Fruit fly (Drosophila melanogaster) whole organism, embryonic: ENCODE measurements around the gene drm.

Experiments
- Adf1 ChIP-seq: fragments of 200-800 bp; sonication (Bioruptor generic); IDR thresholded peaks from 2 replicates; pipeline ENCODE4 v1.3.6; 2022; ENCODE audit warnings: missing biosample characterization, missing genetic modification characterization
- Aef1 ChIP-seq: fragments of 200-800 bp; sonication (Bioruptor generic); IDR thresholded peaks from 3 replicates; pipeline ENCODE4 v1.3.6; 2022; ENCODE audit warnings: missing biosample characterization, missing genetic modification characterization
- CG10959 ChIP-seq: fragments of 200-800 bp; sonication (Bioruptor generic); IDR thresholded peaks from 2 replicates; pipeline ENCODE4 v1.3.6; 2022; ENCODE audit warnings: missing biosample characterization, missing genetic modification characterization
- CG10979 ChIP-seq: fragments of 200-800 bp; sonication (Bioruptor generic); optimal IDR thresholded peaks from 2 replicates; lab custom pipeline; 2018; ENCODE audit warnings: missing biosample characterization, mild to moderate bottlenecking, missing genetic modification characterization, moderate library complexity
- CG12104 ChIP-seq: fragments of 200-800 bp; sonication (Bioruptor generic); optimal IDR thresholded peaks from 3 replicates; lab custom pipeline; 2016; ENCODE audit warnings: missing biosample characterization, missing genetic modification characterization
- CG12219 ChIP-seq: fragments of 200-800 bp; sonication (Bioruptor generic); optimal IDR thresholded peaks from 3 replicates; lab custom pipeline; 2018; ENCODE audit warnings: missing biosample characterization, mild to moderate bottlenecking, missing genetic modification characterization
- CG13287 ChIP-seq: fragments of 200-800 bp; sonication (Bioruptor generic); IDR thresholded peaks from 2 replicates; pipeline ENCODE4 v1.3.6; 2022; ENCODE audit warnings: missing biosample characterization, missing genetic modification characterization; ENCODE audit not compliant: partially characterized antibody
- CG13296 ChIP-seq: fragments of 200-800 bp; sonication (Bioruptor generic); optimal IDR thresholded peaks from 3 replicates; lab custom pipeline; 2018; ENCODE audit warnings: missing biosample characterization, mild to moderate bottlenecking, missing genetic modification characterization
- CG14014 ChIP-seq: fragments of 200-800 bp; sonication (Bioruptor generic); IDR thresholded peaks from 2 replicates; pipeline ENCODE4 v1.3.6; 2022; ENCODE audit warnings: missing biosample characterization, missing genetic modification characterization
- CG18011 ChIP-seq: fragments of 200-800 bp; sonication (Bioruptor generic); optimal IDR thresholded peaks from 2 replicates; lab custom pipeline; 2017; ENCODE audit warnings: missing biosample characterization, missing genetic modification characterization, mild to moderate bottlenecking, moderate library complexity, missing genotype
- CG2712 ChIP-seq: fragments of 200-800 bp; optimal IDR thresholded peaks from 3 replicates; lab custom pipeline; 2019; ENCODE audit warnings: missing biosample characterization, mild to moderate bottlenecking, missing genetic modification characterization, moderate library complexity
- CG30020 ChIP-seq: fragments of 200-800 bp; optimal IDR thresholded peaks from 2 replicates; lab custom pipeline; 2019; ENCODE audit warnings: missing biosample characterization, mild to moderate bottlenecking, missing genetic modification characterization, moderate library complexity
- CG34376 ChIP-seq: fragments of 200-800 bp; sonication (Bioruptor generic); optimal IDR thresholded peaks from 2 replicates; lab custom pipeline; 2018; ENCODE audit warnings: missing biosample characterization, mild to moderate bottlenecking, missing genetic modification characterization
- CG4328 ChIP-seq: fragments of 200-800 bp; sonication (Bioruptor generic); optimal IDR thresholded peaks from 3 replicates; lab custom pipeline; 2017; ENCODE audit warnings: missing biosample characterization, missing genetic modification reagents, missing genetic modification characterization
- CG6689 ChIP-seq: fragments of 200-800 bp; sonication (Bioruptor generic); IDR thresholded peaks from 2 replicates; pipeline ENCODE4 v1.3.6; 2022; ENCODE audit warnings: missing biosample characterization, missing genetic modification characterization
- CG8388 ChIP-seq: fragments of 200-800 bp; sonication (Bioruptor generic); optimal IDR thresholded peaks from 2 replicates; lab custom pipeline; 2019; ENCODE audit warnings: missing biosample characterization, mild to moderate bottlenecking, missing genetic modification characterization, moderate library complexity
- CG8765 ChIP-seq: fragments of 200-800 bp; sonication (Bioruptor generic); IDR thresholded peaks from 2 replicates; pipeline ENCODE4 v1.3.6; 2022; ENCODE audit warnings: missing biosample characterization, missing genetic modification characterization
- CG9437 ChIP-seq: fragments of 200-800 bp; sonication (Bioruptor generic); optimal IDR thresholded peaks from 2 replicates; lab custom pipeline; 2018; ENCODE audit warnings: missing biosample characterization, mild to moderate bottlenecking, missing genetic modification characterization
- Camta ChIP-seq: fragments of 200-800 bp; sonication (Bioruptor generic); optimal IDR thresholded peaks from 2 replicates; lab custom pipeline; 2016; ENCODE audit warnings: missing biosample characterization, missing genetic modification characterization
- D19B ChIP-seq: fragments of 200-800 bp; sonication (Bioruptor generic); optimal IDR thresholded peaks from 2 replicates; lab custom pipeline; 2017; ENCODE audit warnings: missing biosample characterization, mild to moderate bottlenecking, missing genetic modification characterization
- Ets65A ChIP-seq: fragments of 200-800 bp; sonication (Bioruptor generic); peaks from one replicate; lab custom pipeline; 2016; ENCODE audit warnings: missing biosample characterization, missing genetic modification characterization
- Meics ChIP-seq: fragments of 200-800 bp; sonication (Bioruptor generic); optimal IDR thresholded peaks from 2 replicates; lab custom pipeline; 2017; ENCODE audit warnings: missing biosample characterization, mild to moderate bottlenecking, missing genetic modification characterization
- Opbp ChIP-seq: fragments of 200-800 bp; sonication (Bioruptor generic); IDR thresholded peaks from 3 replicates; pipeline ENCODE4 v1.3.6; 2022; ENCODE audit warnings: missing biosample characterization, missing genetic modification characterization; ENCODE audit not compliant: partially characterized antibody
- Pdp1 ChIP-seq, 2 experiments: fragments of 200-800 bp; sonication (Bioruptor generic); optimal IDR thresholded peaks; 3 replicates each; lab custom pipeline; 2016; ENCODE audit warnings: missing biosample characterization in 2 of 2, missing genetic modification characterization in 2 of 2, mild to moderate bottlenecking in 1 of 2, moderate library complexity in 1 of 2
- Rfx ChIP-seq: fragments of 200-800 bp; sonication (Bioruptor generic); IDR thresholded peaks from 2 replicates; pipeline ENCODE4 v1.3.6; 2022; ENCODE audit warnings: missing biosample characterization, missing genetic modification characterization
- Xbp1 ChIP-seq: fragments of 200-800 bp; sonication (Bioruptor generic); optimal IDR thresholded peaks from 3 replicates; lab custom pipeline; 2016; ENCODE audit warnings: missing biosample characterization, mild to moderate bottlenecking, missing genetic modification characterization
- al ChIP-seq: fragments of 200-800 bp; sonication (Bioruptor generic); IDR thresholded peaks from 2 replicates; pipeline ENCODE4 v1.3.6; 2022; ENCODE audit warnings: missing biosample characterization, missing genetic modification characterization
- cad ChIP-seq: fragments of >200 bp; optimal IDR thresholded peaks from 2 replicates; lab custom pipeline; 2017; ENCODE audit warnings: missing biosample characterization, missing genetic modification characterization
- chn ChIP-seq: fragments of 200-800 bp; sonication (Bioruptor generic); optimal IDR thresholded peaks from 2 replicates; lab custom pipeline; 2016; ENCODE audit warnings: missing biosample characterization, missing genetic modification characterization
- ci ChIP-seq: fragments of 200-800 bp; sonication (Bioruptor generic); IDR thresholded peaks from 3 replicates; pipeline ENCODE4 v1.3.6; 2022; ENCODE audit warnings: missing biosample characterization, missing genetic modification characterization
- dmrt11E ChIP-seq: fragments of 200-800 bp; sonication (Bioruptor generic); optimal IDR thresholded peaks from 3 replicates; lab custom pipeline; 2018; ENCODE audit warnings: missing biosample characterization, mild to moderate bottlenecking, missing genetic modification characterization, moderate library complexity
- dmrt99B ChIP-seq: fragments of 200-800 bp; sonication (Bioruptor generic); optimal IDR thresholded peaks from 2 replicates; lab custom pipeline; 2018; ENCODE audit warnings: missing biosample characterization, mild to moderate bottlenecking, missing genetic modification characterization, moderate library complexity
- exex ChIP-seq: fragments of 200-800 bp; sonication (Bioruptor generic); optimal IDR thresholded peaks from 4 replicates; lab custom pipeline; 2018; ENCODE audit warnings: missing biosample characterization, mild to moderate bottlenecking, missing genetic modification characterization, moderate library complexity
- fd96Cb ChIP-seq: fragments of 200-800 bp; sonication (Bioruptor generic); optimal IDR thresholded peaks from 2 replicates; lab custom pipeline; 2018; ENCODE audit warnings: missing biosample characterization, mild to moderate bottlenecking, missing genetic modification characterization, moderate library complexity
- gt ChIP-seq: fragments of 200-800 bp; sonication (Bioruptor generic); IDR thresholded peaks from 2 replicates; pipeline ENCODE4 v1.3.6; 2022; ENCODE audit warnings: missing biosample characterization, missing genetic modification characterization
- ind ChIP-seq: fragments of 200-800 bp; sonication (Bioruptor generic); optimal IDR thresholded peaks from 3 replicates; lab custom pipeline; 2016; ENCODE audit warnings: missing biosample characterization, missing genetic modification characterization
- inv ChIP-seq: fragments of 200-800 bp; sonication (Bioruptor generic); IDR thresholded peaks from 2 replicates; pipeline ENCODE4 v1.3.6; 2022; ENCODE audit warnings: missing biosample characterization, missing genetic modification characterization; ENCODE audit not compliant: partially characterized antibody
- jing ChIP-seq: fragments of 200-800 bp; sonication (Bioruptor generic); optimal IDR thresholded peaks from 2 replicates; lab custom pipeline; 2018; ENCODE audit warnings: missing biosample characterization, mild to moderate bottlenecking, missing genetic modification characterization
- knrl ChIP-seq: fragments of 200-800 bp; sonication (Bioruptor generic); IDR thresholded peaks from 3 replicates; pipeline ENCODE4 v1.3.6; 2022; ENCODE audit warnings: missing biosample characterization, missing genetic modification characterization; ENCODE audit not compliant: partially characterized antibody
- nmo ChIP-seq: fragments of 200-800 bp; sonication (Bioruptor generic); optimal IDR thresholded peaks from 2 replicates; lab custom pipeline; 2018; ENCODE audit warnings: missing biosample characterization, mild to moderate bottlenecking, missing genetic modification characterization, moderate library complexity
- seq ChIP-seq: fragments of 200-800 bp; sonication (Bioruptor generic); IDR thresholded peaks from 2 replicates; pipeline ENCODE4 v1.3.6; 2022; ENCODE audit warnings: missing biosample characterization, missing genetic modification characterization
- wor ChIP-seq: fragments of 200-800 bp; sonication (Bioruptor generic); IDR thresholded peaks from 2 replicates; pipeline ENCODE4 v1.3.6; 2022; ENCODE audit warnings: missing biosample characterization, missing genetic modification characterization
- yki ChIP-seq: fragments of >200 bp; optimal IDR thresholded peaks from 3 replicates; lab custom pipeline; 2018
- zen2 ChIP-seq: fragments of 200-800 bp; sonication (Bioruptor generic); IDR thresholded peaks from 3 replicates; pipeline ENCODE4 v1.3.6; 2022; ENCODE audit warnings: missing biosample characterization, missing genetic modification characterization; ENCODE audit not compliant: partially characterized antibody

The drm gene

DNA sequence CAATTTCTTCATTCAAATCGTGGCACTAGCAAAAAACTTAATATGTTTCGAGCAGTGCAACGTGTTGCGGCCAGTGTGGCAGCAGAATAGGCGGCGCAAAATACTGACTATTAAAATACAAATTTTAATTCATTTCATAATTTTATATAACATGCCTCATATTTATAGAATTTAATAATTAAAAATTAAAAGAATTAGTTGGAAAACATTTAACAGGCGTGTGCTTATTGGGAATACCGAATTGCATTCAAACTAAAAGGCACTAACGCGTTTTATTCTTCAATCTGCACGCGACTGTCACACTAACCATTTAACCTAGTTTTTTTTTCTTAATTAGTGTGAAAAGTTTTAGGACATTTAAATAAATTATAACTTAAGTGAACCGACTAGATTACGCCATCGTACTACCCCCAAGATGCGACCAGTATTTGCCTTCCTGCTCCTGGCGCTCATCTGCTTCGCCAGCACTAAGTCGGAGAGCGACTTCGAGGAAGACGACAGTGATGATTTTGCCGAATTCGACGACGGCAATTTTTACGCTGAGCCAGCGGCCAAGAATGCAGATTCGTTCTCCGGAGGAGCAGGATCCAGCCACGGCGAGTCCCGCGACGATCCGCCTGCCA lies 24.4 kb upstream of the drm start, which contains the start of the genes LeuRS and CG17593 (continued):
- TF ChIP-seq Camta (GFP tag; lab: Kevin White, UChicago) (no peak), exex (tag; lab: Kevin White, UChicago) (peak; percentile 20)

DNA sequence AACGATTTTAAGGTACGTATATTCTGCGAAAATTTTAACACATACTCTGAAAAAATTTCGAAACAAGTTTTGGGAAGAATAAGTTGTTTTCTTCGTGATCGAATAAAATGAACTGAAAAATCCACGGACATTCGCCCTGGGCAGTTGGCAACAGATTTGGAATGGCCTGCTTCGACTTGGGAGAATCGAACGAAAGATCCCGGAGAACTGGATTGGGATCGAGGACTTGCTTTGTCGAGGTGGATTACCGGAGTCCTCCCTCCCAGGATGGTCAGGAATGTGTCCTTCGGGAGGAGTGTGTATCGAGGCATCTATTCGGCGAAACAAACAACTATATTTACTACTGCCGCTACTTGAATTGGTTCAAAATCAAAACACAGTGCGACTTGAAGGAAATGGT lies 19.5 kb upstream of the drm start, which contains the start of the genes CG3213 and CG8851:
Gene CG3213 (minus strand): TSS at position 101 of the 400 bp plus-strand sequence.
Gene CG8851 (plus strand): TSS at position 127 of the 400 bp plus-strand sequence.
- TF ChIP-seq zen2 (GFP tag; lab: Robert Waterston, UW) = no peak
- TF ChIP-seq CG8388 (GFP tag; lab: Kevin White, UChicago) = no peak
- no peak for TF ChIP-seq CG12219 (GFP tag; lab: Kevin White, UChicago)
- TF ChIP-seq chn (GFP tag; lab: Kevin White, UChicago) = no peak
- no peak for TF ChIP-seq yki (lab: Kevin White, UChicago)
- no peak for TF ChIP-seq CG10979
- TF ChIP-seq Aef1 (GFP tag; lab: Robert Waterston, UW) = no peak

DNA sequence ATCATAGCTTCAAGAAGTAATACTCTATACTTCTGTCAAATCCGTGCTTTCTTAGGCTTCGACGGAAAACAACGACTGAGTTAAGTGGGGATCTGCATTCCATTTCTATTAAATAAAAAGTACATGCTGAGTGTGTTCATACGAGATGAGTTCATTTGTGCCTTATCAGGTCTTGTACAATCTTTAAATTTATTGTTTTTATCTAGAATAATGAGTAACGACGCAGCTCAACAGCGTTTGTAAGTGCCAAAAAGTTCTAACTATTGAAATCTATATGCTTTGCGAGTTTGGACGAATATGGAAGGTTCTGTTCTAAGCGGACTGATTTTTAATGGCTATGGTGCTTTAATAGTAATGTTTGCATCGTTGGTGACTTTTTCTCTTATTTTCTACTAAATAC lies 15.1 kb upstream of the drm start, which contains the start of gene Sr-CIV:
Gene Sr-CIV (minus strand): TSS at position 101 of the 400 bp plus-strand sequence.
- TF ChIP-seq dmrt11E (tag; lab: Kevin White, UChicago) (no peak), Ets65A (GFP tag; lab: Kevin White, UChicago) (peak; percentile 28)

DNA sequence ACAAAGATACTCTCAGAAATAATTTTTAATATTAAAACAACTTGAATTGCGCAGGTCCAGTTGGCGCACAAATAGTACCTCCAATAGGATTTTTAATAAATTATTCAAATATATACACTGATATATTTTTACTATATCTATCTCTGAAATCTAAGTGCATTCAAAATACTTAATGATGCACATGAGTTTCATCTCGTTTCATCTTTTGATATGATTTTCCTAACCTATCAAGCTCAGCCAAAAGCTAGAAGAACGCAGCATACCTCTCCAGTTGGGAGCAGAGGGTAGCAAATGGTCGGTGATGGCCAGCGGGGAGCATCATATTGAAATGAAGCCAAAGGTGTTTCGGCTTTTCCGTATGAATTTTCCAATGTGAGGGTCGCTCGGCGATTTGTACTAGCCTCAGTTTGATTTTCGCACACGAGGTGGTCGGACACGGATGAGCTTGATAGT lies 14.3 kb upstream of the drm start, which contains the start of gene CG8852:
Gene CG8852 (plus strand): TSS at position 403 of the 453 bp plus-strand sequence.
- TF ChIP-seq CG8765 (GFP tag; lab: Robert Waterston, UW) (no peak), CG13296 (GFP tag; lab: Kevin White, UChicago) (no peak), gt (GFP tag; lab: Robert Waterston, UW) (no peak), CG10959 (GFP tag; lab: Robert Waterston, UW) (no peak), jing (GFP tag; lab: Kevin White, UChicago) (no peak), CG18011 (GFP tag; lab: Kevin White, UChicago) (no peak), CG2712 (tag; lab: Kevin White, UChicago) (no peak), CG34376 (GFP tag; lab: Kevin White, UChicago) (no peak), seq (0 out of 2 replicates have a peak, but pooled peaks have one; percentile 21), fd96Cb (tag; lab: Kevin White, UChicago) (peak; percentile 18), Xbp1 (peak; percentile 34), CG4328 (GFP tag; lab: Kevin White, UChicago) (peak; percentile 12), CG9437 (GFP tag; lab: Kevin White, UChicago) (no peak), knrl (GFP tag; lab: Robert Waterston, UW) (no peak), Adf1 (GFP tag; lab: Robert Waterston, UW) (no peak), Meics (peak; percentile 31), CG13287 (GFP tag; lab: Robert Waterston, UW) (no peak), CG12104 (GFP tag; lab: Kevin White, UChicago) (no peak), CG6689 (GFP tag; lab: Robert Waterston, UW) (peak; percentile 35), D19B (GFP tag; lab: Kevin White, UChicago) (peak; percentile 65), al (GFP tag; lab: Robert Waterston, UW) (peak; percentile 50; the same call in 1 of the 2 replicates), Pdp1 (GFP tag; optimal IDR thresholded peaks at IDR 0.05; lab: Kevin White, UChicago) (no peak), ind (GFP tag; lab: Kevin White, UChicago) (peak; percentile 30), wor (GFP tag; lab: Robert Waterston, UW) (peak; percentile 45), Opbp (no peak), Rfx (GFP tag; lab: Robert Waterston, UW) (peak; percentile 60; the same call in 1 of the 2 replicates), dmrt99B (no peak), ci (0 out of 3 replicates have a peak, but pooled peaks have one; percentile 29), inv (no peak), cad (GFP tag; lab: Kevin White, UChicago) (no peak), CG30020 (no peak), CG14014 (GFP tag; lab: Robert Waterston, UW) (0 out of 2 replicates have a peak, but pooled peaks have one; percentile 41), nmo (GFP tag; lab: Kevin White, UChicago) (peak; percentile 31)
